Fruit fly (Drosophila melanogaster): ENCODE data around the gene CG32795.

- TF ChIP-seq Myc (optimal IDR thresholded peaks at IDR 0.05) (no peak), lola (GFP tag; optimal IDR thresholded peaks at IDR 0.05) (no peak), OdsH (GFP tag; optimal IDR thresholded peaks at IDR 0.05) (no peak), sv (GFP tag; optimal IDR thresholded peaks at IDR 0.05) (no peak), dsf (GFP tag; optimal IDR thresholded peaks at IDR 0.05; ENCODE audit: borderline replicate concordance) (no peak), tai (GFP tag; optimal IDR thresholded peaks at IDR 0.05) (no peak)
These were observed 48.3 kb downstream of the CG32795 start for dm6 chrX:2742067-2742466.
